Fruit fly (Drosophila melanogaster): ENCODE data around the gene Mat89Ba.
A peak's percentile ranks its signal among the peaks of the same experiment; 100 is the strongest.

Mat89Ba gene

dm6 chr3R:16221359-16222299, 50.6 kb downstream of the Mat89Ba start (continued):
- peak; percentile 76 for TF ChIP-seq fd59A (GFP tag; optimal IDR thresholded peaks at IDR 0.05)
- TF ChIP-seq Gug (GFP tag; IDR thresholded peaks at IDR 0.05), result peak; percentile 42; the same call in 1 of the 2 replicates
- peak; percentile 85 for TF ChIP-seq esn (GFP tag; optimal IDR thresholded peaks at IDR 0.05)
- TF ChIP-seq dsx (GFP tag; optimal IDR thresholded peaks at IDR 0.05; ENCODE audit: poor library complexity, severe bottlenecking), result peak; percentile 83
- peak; percentile 37 for TF ChIP-seq Hr39 (GFP tag; optimal IDR thresholded peaks at IDR 0.05)
- peak; percentile 84 for TF ChIP-seq svp (GFP tag)
- no peak for TF ChIP-seq CG1621 (tag; optimal IDR thresholded peaks at IDR 0.05)
- peak; percentile 81 to 89 for TF ChIP-seq ss (GFP tag; optimal IDR thresholded peaks at IDR 0.05)
- TF ChIP-seq CG10631 (GFP tag; optimal IDR thresholded peaks at IDR 0.05), result peak; percentile 90
- peak; percentile 61 for TF ChIP-seq CG6854 (GFP tag; optimal IDR thresholded peaks at IDR 0.05)
- TF ChIP-seq Lpt (GFP tag; optimal IDR thresholded peaks at IDR 0.05), result peak; percentile 80
- peak; percentile 92 for TF ChIP-seq spab (GFP tag; optimal IDR thresholded peaks at IDR 0.05)
- TF ChIP-seq Sox14 (GFP tag; optimal IDR thresholded peaks at IDR 0.05), result peak; percentile 66
- peak; percentile 39 for TF ChIP-seq pdm3 (GFP tag; optimal IDR thresholded peaks at IDR 0.05)
- peak; percentile 99 for TF ChIP-seq CG32006 (GFP tag; optimal IDR thresholded peaks at IDR 0.05)
- TF ChIP-seq OdsH (GFP tag; optimal IDR thresholded peaks at IDR 0.05), result peak; percentile 81
- peak; percentile 91 for TF ChIP-seq CG6808 (GFP tag; optimal IDR thresholded peaks at IDR 0.05)
- peak; percentile 63 for TF ChIP-seq Eip75B (GFP tag; optimal IDR thresholded peaks at IDR 0.05)
- TF ChIP-seq Hr4 (GFP tag; optimal IDR thresholded peaks at IDR 0.05), result peak; percentile 85
- TF ChIP-seq Met (GFP tag; optimal IDR thresholded peaks at IDR 0.05), result peak; percentile 70
- TF ChIP-seq dac (GFP tag; optimal IDR thresholded peaks at IDR 0.05), result peak; percentile 89
- TF ChIP-seq CG6792 (GFP tag; optimal IDR thresholded peaks at IDR 0.05), result peak; percentile 82
- TF ChIP-seq CG7368 (GFP tag; optimal IDR thresholded peaks at IDR 0.05), result no peak
- TF ChIP-seq CG6276 (GFP tag; optimal IDR thresholded peaks at IDR 0.05), result peak; percentile 97
- TF ChIP-seq fkh (GFP tag; optimal IDR thresholded peaks at IDR 0.05), result peak; percentile 62
- peak in 1 of 2 experiments; percentile 99 for TF ChIP-seq salr (GFP tag; optimal IDR thresholded peaks at IDR 0.05)
- TF ChIP-seq Smox (GFP tag; optimal IDR thresholded peaks at IDR 0.05), result peak; percentile 67
- TF ChIP-seq Sox15 (GFP tag; optimal IDR thresholded peaks at IDR 0.05), result peak; percentile 81

- TF ChIP-seq Hr4 (GFP tag; optimal IDR thresholded peaks at IDR 0.05) (no peak), Eip93F (GFP tag; optimal IDR thresholded peaks at IDR 0.05) (no peak), CG11902 (GFP tag; optimal IDR thresholded peaks at IDR 0.05) (no peak), fkh (GFP tag; optimal IDR thresholded peaks at IDR 0.05) (no peak), CG7368 (GFP tag; optimal IDR thresholded peaks at IDR 0.05) (no peak), CG10669 (GFP tag; optimal IDR thresholded peaks at IDR 0.05) (no peak), svp (GFP tag) (no peak), Ets96B (tag; optimal IDR thresholded peaks at IDR 0.05) (no peak), Hr38 (GFP tag; optimal IDR thresholded peaks at IDR 0.05) (no peak), Ets21C (GFP tag; optimal IDR thresholded peaks at IDR 0.05) (no peak), CG8632 (GFP tag; optimal IDR thresholded peaks at IDR 0.05) (no peak), CG8319 (GFP tag; optimal IDR thresholded peaks at IDR 0.05) (no peak)
These were observed 51.4 kb downstream of the Mat89Ba start for dm6 chr3R:16220854-16221253.

dm6 chr3R:16220050-16220670, 52.1 kb downstream of the Mat89Ba start:
- TF ChIP-seq svp (GFP tag) (peak; percentile 67), Ets21C (GFP tag; optimal IDR thresholded peaks at IDR 0.05) (no peak), Sox14 (GFP tag; optimal IDR thresholded peaks at IDR 0.05) (no peak), spab (GFP tag; optimal IDR thresholded peaks at IDR 0.05) (no peak), CG32006 (GFP tag; optimal IDR thresholded peaks at IDR 0.05) (peak; percentile 29), CG31627 (GFP tag; optimal IDR thresholded peaks at IDR 0.05) (no peak), CG34406 (GFP tag; optimal IDR thresholded peaks at IDR 0.05) (no peak), CG8119 (GFP tag; IDR thresholded peaks at IDR 0.05) (no peak), acj6 (GFP tag; optimal IDR thresholded peaks at IDR 0.05) (no peak), Eip75B (GFP tag; optimal IDR thresholded peaks at IDR 0.05) (no peak), CG3032 (tag; optimal IDR thresholded peaks at IDR 0.05) (no peak), CG3919 (GFP tag; optimal IDR thresholded peaks at IDR 0.05) (no peak), lz (GFP tag; optimal IDR thresholded peaks at IDR 0.05) (no peak), dsx (GFP tag; optimal IDR thresholded peaks at IDR 0.05; ENCODE audit: poor library complexity, severe bottlenecking) (no peak), CG6854 (GFP tag; optimal IDR thresholded peaks at IDR 0.05) (no peak), CG10631 (GFP tag; optimal IDR thresholded peaks at IDR 0.05) (no peak), OdsH (GFP tag; optimal IDR thresholded peaks at IDR 0.05) (no peak), Eip78C (GFP tag) (peak; percentile 67), pdm3 (GFP tag; optimal IDR thresholded peaks at IDR 0.05) (no peak), Sox102F (GFP tag; optimal IDR thresholded peaks at IDR 0.05) (no peak)
